Worm (Caenorhabditis elegans) whole organism, L1 larva: ENCODE data around the gene C28G1.2.
A peak's percentile ranks its signal among the peaks of the same experiment; 100 is the strongest.

Experiments
- F16B12.6 ChIP-seq: fragments of 150-350 bp; optimal IDR thresholded peaks from 2 replicates; lab custom pipeline; 2014; ENCODE audit warnings: missing biosample characterization, missing genetic modification characterization
- Y116A8C.19 ChIP-seq: sonication (generic microtip); optimal IDR thresholded peaks from 2 replicates; lab custom pipeline; 2016; ENCODE audit warnings: missing compliant biosample characterization, missing genetic modification characterization, borderline replicate concordance
- aha-1 ChIP-seq: fragments of 150-350 bp; optimal IDR thresholded peaks from 2 replicates; lab custom pipeline; 2014; ENCODE audit warnings: missing biosample characterization, missing genetic modification characterization
- alr-1 ChIP-seq: fragments of 200-800 bp; sonication (Bioruptor generic); optimal IDR thresholded peaks from 2 replicates; lab custom pipeline; 2018; ENCODE audit warnings: borderline replicate concordance, mild to moderate bottlenecking, missing genetic modification characterization, missing compliant biosample characterization
- aly-2 ChIP-seq: fragments of 150-350 bp; optimal IDR thresholded peaks from 2 replicates; lab custom pipeline; 2014; ENCODE audit warnings: missing biosample characterization, missing genetic modification characterization
- ceh-82 ChIP-seq, 3 experiments: fragments of 150-350 bp in 1 of 3; sonication (generic microtip) in 2 of 3; optimal IDR thresholded peaks; 2 replicates each; lab custom pipeline; 2014 to 2017; ENCODE audit warnings: missing biosample characterization in 3 of 3, missing genetic modification characterization in 3 of 3
- ceh-88 ChIP-seq: fragments of 200-800 bp; sonication (Bioruptor generic); IDR thresholded peaks from 2 replicates; pipeline ENCODE4 v1.3.6; 2022; ENCODE audit warnings: missing genetic modification characterization, missing compliant biosample characterization
- ces-1 ChIP-seq: fragments of 150-350 bp; optimal IDR thresholded peaks from 2 replicates; lab custom pipeline; 2014; ENCODE audit warnings: missing biosample characterization, missing genetic modification reagents, missing genetic modification characterization
- efl-1 ChIP-seq, 4 experiments: fragments of 150-350 bp; optimal IDR thresholded peaks in 3 of 4; peaks in 1 of 4; 1 replicate in 1 of 4; 2 replicates in 3 of 4; lab custom pipeline; 2014; ENCODE audit warnings: missing biosample characterization in 2 of 4, missing genetic modification characterization in 2 of 4, missing genetic modification reagents in 2 of 4
- efl-3 ChIP-seq: fragments of 200-800 bp; sonication (Bioruptor generic); optimal IDR thresholded peaks from 2 replicates; lab custom pipeline; 2018; ENCODE audit warnings: mild to moderate bottlenecking, missing genetic modification characterization, missing compliant biosample characterization
- egl-27 ChIP-seq, 2 experiments: fragments of 150-350 bp in 1 of 2; sonication (generic microtip); optimal IDR thresholded peaks; 3 replicates each; lab custom pipeline; 2017 to 2018; ENCODE audit warnings: missing biosample characterization in 2 of 2, missing genetic modification characterization in 2 of 2, missing genetic modification reagents in 2 of 2
- elt-2 ChIP-seq: sonication (generic microtip); optimal IDR thresholded peaks from 2 replicates; lab custom pipeline; 2016; ENCODE audit warnings: missing genetic modification characterization, mild to moderate bottlenecking, inconsistent platforms, missing compliant biosample characterization, missing genetic modification reagents
- elt-3 ChIP-seq, 6 experiments: fragments of 150-350 bp in 1 of 6; sonication (generic microtip); optimal IDR thresholded peaks; 2 replicates each; lab custom pipeline; 2017 to 2018; ENCODE audit warnings: missing biosample characterization in 6 of 6, missing genetic modification characterization in 6 of 6, inconsistent platforms in 1 of 6
- ets-5 ChIP-seq: fragments of 200-800 bp; sonication (Bioruptor generic); IDR thresholded peaks from 2 replicates; pipeline ENCODE4 v1.3.6; 2022; ENCODE audit warnings: missing genetic modification characterization, missing compliant biosample characterization
- fkh-10 ChIP-seq: sonication (generic microtip); optimal IDR thresholded peaks from 2 replicates; lab custom pipeline; 2017; ENCODE audit warnings: missing biosample characterization, missing genetic modification reagents, missing genetic modification characterization
- fkh-8 ChIP-seq: sonication (generic microtip); optimal IDR thresholded peaks from 2 replicates; lab custom pipeline; 2016; ENCODE audit warnings: mild to moderate bottlenecking, missing genetic modification characterization, missing compliant biosample characterization
- grh-1 ChIP-seq: fragments of 200-800 bp; sonication (Bioruptor generic); IDR thresholded peaks from 2 replicates; pipeline ENCODE4 v1.3.6; 2022; ENCODE audit warnings: missing genetic modification reagents, missing genetic modification characterization, missing compliant biosample characterization
- hpl-2 ChIP-seq: fragments of 150-350 bp; optimal IDR thresholded peaks from 2 replicates; lab custom pipeline; 2014; ENCODE audit warnings: missing biosample characterization, missing genetic modification reagents, missing genetic modification characterization
- irx-1 ChIP-seq: sonication (generic microtip); optimal IDR thresholded peaks from 2 replicates; lab custom pipeline; 2016; ENCODE audit warnings: missing genetic modification characterization, missing compliant biosample characterization
- jun-1 ChIP-seq: fragments of 150-350 bp; optimal IDR thresholded peaks from 2 replicates; lab custom pipeline; 2014; ENCODE audit warnings: missing biosample characterization, missing genetic modification reagents, missing genetic modification characterization
- lin-13 ChIP-seq: fragments of 150-350 bp; optimal IDR thresholded peaks from 2 replicates; lab custom pipeline; 2014; ENCODE audit warnings: missing biosample characterization, missing genetic modification reagents, missing genetic modification characterization
- lin-14 ChIP-seq: fragments of 200-800 bp; sonication (Bioruptor generic); optimal IDR thresholded peaks from 2 replicates; lab custom pipeline; 2018; ENCODE audit warnings: mild to moderate bottlenecking, missing genetic modification characterization, moderate library complexity, missing compliant biosample characterization
- lin-15B ChIP-seq: fragments of 150-350 bp; sonication (generic microtip); optimal IDR thresholded peaks from 3 replicates; lab custom pipeline; 2014; ENCODE audit warnings: missing biosample characterization, missing genetic modification characterization
- lin-39 ChIP-seq: fragments of 150-350 bp; optimal IDR thresholded peaks from 2 replicates; lab custom pipeline; 2014; ENCODE audit warnings: missing biosample characterization, missing genetic modification reagents, missing genetic modification characterization
- lir-3 ChIP-seq: sonication (generic microtip); optimal IDR thresholded peaks from 2 replicates; lab custom pipeline; 2016; ENCODE audit warnings: mild to moderate bottlenecking, missing genetic modification characterization, moderate library complexity, missing compliant biosample characterization; ENCODE audit not compliant: poor library complexity
- lsy-2 ChIP-seq, 2 experiments: fragments of 150-350 bp; optimal IDR thresholded peaks; 2 replicates each; lab custom pipeline; 2014; ENCODE audit warnings: missing biosample characterization in 2 of 2, missing genetic modification characterization in 2 of 2
- mab-9 ChIP-seq: fragments of 200-800 bp; sonication (Bioruptor generic); IDR thresholded peaks from 2 replicates; pipeline ENCODE4 v1.3.6; 2022; ENCODE audit warnings: missing genetic modification reagents, missing genetic modification characterization, missing compliant biosample characterization
- mdl-1 ChIP-seq, 2 experiments: fragments of 150-350 bp; optimal IDR thresholded peaks; 2 replicates each; lab custom pipeline; 2014 to 2017; ENCODE audit warnings: missing biosample characterization in 2 of 2, missing genetic modification characterization in 2 of 2, inconsistent platforms in 1 of 2
- nhr-12 ChIP-seq: sonication (generic microtip); optimal IDR thresholded peaks from 2 replicates; lab custom pipeline; 2017; ENCODE audit warnings: missing biosample characterization, missing genetic modification characterization
- nhr-19 ChIP-seq: fragments of 200-800 bp; sonication (Bioruptor generic); conservative IDR thresholded peaks from 2 replicates; pipeline ENCODE4 v1.3.6; 2022; ENCODE audit warnings: missing genetic modification characterization, missing compliant biosample characterization
- nhr-20 ChIP-seq: sonication (generic microtip); optimal IDR thresholded peaks from 2 replicates; lab custom pipeline; 2016; ENCODE audit warnings: mild to moderate bottlenecking, missing genetic modification characterization, missing compliant biosample characterization
- nhr-237 ChIP-seq: fragments of 150-350 bp; optimal IDR thresholded peaks from 2 replicates; lab custom pipeline; 2014; ENCODE audit warnings: missing biosample characterization, missing genetic modification characterization
- nhr-71 ChIP-seq: sonication (generic microtip); optimal IDR thresholded peaks from 2 replicates; lab custom pipeline; 2016; ENCODE audit warnings: mild to moderate bottlenecking, missing genetic modification characterization, moderate library complexity, missing compliant biosample characterization
- nhr-84 ChIP-seq: sonication (generic microtip); optimal IDR thresholded peaks from 2 replicates; lab custom pipeline; 2017; ENCODE audit warnings: missing biosample characterization, missing genetic modification characterization
- nhr-90 ChIP-seq: sonication (generic microtip); optimal IDR thresholded peaks from 2 replicates; lab custom pipeline; 2016; ENCODE audit warnings: mild to moderate bottlenecking, missing genetic modification characterization, missing compliant biosample characterization; ENCODE audit not compliant: poor library complexity
- pag-3 ChIP-seq: sonication (generic microtip); optimal IDR thresholded peaks from 2 replicates; lab custom pipeline; 2017; ENCODE audit warnings: missing genetic modification characterization, mild to moderate bottlenecking, missing compliant biosample characterization, antibody characterized with exemption, borderline replicate concordance; ENCODE audit not compliant: insufficient read depth
- pax-3 ChIP-seq: fragments of 200-800 bp; sonication (Bioruptor generic); optimal IDR thresholded peaks from 2 replicates; lab custom pipeline; 2018; ENCODE audit warnings: mild to moderate bottlenecking, missing genetic modification characterization, moderate library complexity, missing compliant biosample characterization
- rnt-1 ChIP-seq: sonication (generic microtip); optimal IDR thresholded peaks from 2 replicates; lab custom pipeline; 2016; ENCODE audit warnings: mild to moderate bottlenecking, missing genetic modification characterization, moderate library complexity, missing compliant biosample characterization
- snpc-4 ChIP-seq: fragments of 150-350 bp; optimal IDR thresholded peaks from 2 replicates; lab custom pipeline; 2014; ENCODE audit warnings: missing biosample characterization, missing genetic modification characterization
- tlp-1 ChIP-seq: fragments of 150-350 bp; optimal IDR thresholded peaks from 2 replicates; lab custom pipeline; 2014; ENCODE audit warnings: missing biosample characterization, missing genetic modification characterization
- unc-130 ChIP-seq: fragments of 150-350 bp; optimal IDR thresholded peaks from 2 replicates; lab custom pipeline; 2017; ENCODE audit warnings: missing biosample characterization, missing genetic modification characterization, inconsistent platforms
- unc-30 ChIP-seq: sonication (generic microtip); optimal IDR thresholded peaks from 2 replicates; lab custom pipeline; 2017; ENCODE audit warnings: missing biosample characterization, missing genetic modification characterization
- unc-62 ChIP-seq: fragments of 150-350 bp; optimal IDR thresholded peaks from 2 replicates; lab custom pipeline; 2014; ENCODE audit warnings: missing biosample characterization, missing genetic modification reagents, missing genetic modification characterization
- unc-86 ChIP-seq: sonication (generic microtip); optimal IDR thresholded peaks from 2 replicates; lab custom pipeline; 2016; ENCODE audit warnings: missing genetic modification characterization, missing compliant biosample characterization
- vab-15 ChIP-seq: sonication (generic microtip); optimal IDR thresholded peaks from 2 replicates; lab custom pipeline; 2017; ENCODE audit warnings: missing genotype, mild to moderate bottlenecking, missing genetic modification characterization, missing compliant biosample characterization
- zip-4 ChIP-seq: fragments of 200-800 bp; sonication (Bioruptor generic); optimal IDR thresholded peaks from 2 replicates; lab custom pipeline; 2018; ENCODE audit warnings: mild to moderate bottlenecking, missing genetic modification characterization, moderate library complexity, missing compliant biosample characterization
- ztf-11 ChIP-seq, 2 experiments: sonication (generic microtip); optimal IDR thresholded peaks; 2 replicates each; lab custom pipeline; 2016 to 2017; ENCODE audit warnings: missing genetic modification characterization in 2 of 2, missing biosample characterization in 1 of 2, missing compliant biosample characterization in 1 of 2
- ztf-4 ChIP-seq: fragments of 150-350 bp; optimal IDR thresholded peaks from 2 replicates; lab custom pipeline; 2014; ENCODE audit warnings: missing biosample characterization, missing genetic modification characterization

C28G1.2 gene

ce11 chrX:8787689-8788222 lies 48.1 kb upstream of the C28G1.2 start:
- peak; percentile 44 for TF ChIP-seq rnt-1
- no peak for TF ChIP-seq ces-1 (GFP tag; lab: Kevin White, UChicago)
- no peak for TF ChIP-seq Y116A8C.19 (tag; lab: Kevin White, UChicago)
- TF ChIP-seq nhr-71 (tag; lab: Kevin White, UChicago) = peak; percentile 20
- peak; percentile 7 for TF ChIP-seq lin-39 (tag; lab: Kevin White, UChicago)
- TF ChIP-seq lin-14 (GFP tag; lab: Kevin White, UChicago) = peak; percentile 45
- TF ChIP-seq pag-3 = peak; percentile 81
- peak in 1 of 3 experiments; percentile 9 for TF ChIP-seq ceh-82 (tag; optimal IDR thresholded peaks at IDR 0.05; lab: Kevin White, UChicago)
- no peak for TF ChIP-seq mab-9

- TF ChIP-seq nhr-19 (GFP tag; lab: Robert Waterston, UW) (peak; percentile 57), lin-13 (GFP tag; lab: Kevin White, UChicago) (no peak), ets-5 (GFP tag; lab: Robert Waterston, UW) (no peak), ztf-11 (tag; optimal IDR thresholded peaks at IDR 0.05; lab: Kevin White, UChicago) (no peak), mab-9 (no peak), F16B12.6 (tag; lab: Kevin White, UChicago) (no peak), irx-1 (tag; lab: Kevin White, UChicago) (no peak), zip-4 (GFP tag; lab: Kevin White, UChicago) (no peak), hpl-2 (GFP tag; lab: Kevin White, UChicago) (no peak), ces-1 (GFP tag; lab: Kevin White, UChicago) (no peak), lin-15B (tag; lab: Kevin White, UChicago) (no peak), tlp-1 (tag; lab: Kevin White, UChicago) (no peak), ceh-82 (tag; optimal IDR thresholded peaks at IDR 0.05; lab: Kevin White, UChicago) (no peak), nhr-84 (no peak), efl-3 (no peak), snpc-4 (tag; lab: Kevin White, UChicago) (no peak), pag-3 (peak; percentile 92), nhr-20 (tag; lab: Kevin White, UChicago) (peak; percentile 20), unc-30 (no peak), alr-1 (tag; lab: Kevin White, UChicago) (no peak), lsy-2 (tag; optimal IDR thresholded peaks at IDR 0.05; lab: Kevin White, UChicago) (peak in 1 of 2 experiments; percentile 23), nhr-71 (tag; lab: Kevin White, UChicago) (peak; percentile 74), pax-3 (tag; lab: Kevin White, UChicago) (no peak), elt-2 (tag; lab: Kevin White, UChicago) (no peak), fkh-10 (no peak), mdl-1 (tag; optimal IDR thresholded peaks at IDR 0.05; lab: Kevin White, UChicago) (no peak), unc-62 (no peak), lin-39 (tag; lab: Kevin White, UChicago) (peak; percentile 15), nhr-12 (no peak), unc-130 (tag; lab: Kevin White, UChicago) (peak; percentile 25), fkh-8 (tag; lab: Kevin White, UChicago) (no peak), grh-1 (no peak), efl-1 (optimal IDR thresholded peaks at IDR 0.05; lab: Kevin White, UChicago) (no peak), efl-1 (GFP tag; optimal IDR thresholded peaks at IDR 0.05 in 1 of 2; lab: Kevin White, UChicago) (no peak), ceh-88 (GFP tag; lab: Robert Waterston, UW) (no peak), nhr-90 (tag; lab: Kevin White, UChicago) (no peak), aly-2 (tag; lab: Kevin White, UChicago) (no peak), elt-3 (tag; optimal IDR thresholded peaks at IDR 0.05; lab: Kevin White, UChicago) (no peak), rnt-1 (peak; percentile 81), nhr-237 (tag; lab: Kevin White, UChicago) (no peak), aha-1 (tag; lab: Kevin White, UChicago) (no peak), vab-15 (tag; lab: Kevin White, UChicago) (no peak), jun-1 (tag; lab: Kevin White, UChicago) (no peak), egl-27 (tag; optimal IDR thresholded peaks at IDR 0.05; lab: Kevin White, UChicago) (no peak), lir-3 (tag; lab: Kevin White, UChicago) (no peak), unc-86 (no peak), ztf-4 (tag; lab: Kevin White, UChicago) (no peak)
Observed at ce11 chrX:8789014-8789506, 46.8 kb upstream of the C28G1.2 start, which contains the start of gene unc-27. unc-27 (plus strand) TSS chrX:8789456.
